Fruit fly (Drosophila melanogaster) S2 (cell line): ENCODE data around the gene CG9171.

Experiments
- CG8478 ChIP-seq: fragments of >200 bp; optimal IDR thresholded peaks from 2 replicates; lab custom pipeline; 2018
- CTCF ChIP-seq, 2 experiments: fragments of >200 bp; optimal IDR thresholded peaks; 2 replicates each; lab custom pipeline; 2018

CG9171 gene

DNA sequence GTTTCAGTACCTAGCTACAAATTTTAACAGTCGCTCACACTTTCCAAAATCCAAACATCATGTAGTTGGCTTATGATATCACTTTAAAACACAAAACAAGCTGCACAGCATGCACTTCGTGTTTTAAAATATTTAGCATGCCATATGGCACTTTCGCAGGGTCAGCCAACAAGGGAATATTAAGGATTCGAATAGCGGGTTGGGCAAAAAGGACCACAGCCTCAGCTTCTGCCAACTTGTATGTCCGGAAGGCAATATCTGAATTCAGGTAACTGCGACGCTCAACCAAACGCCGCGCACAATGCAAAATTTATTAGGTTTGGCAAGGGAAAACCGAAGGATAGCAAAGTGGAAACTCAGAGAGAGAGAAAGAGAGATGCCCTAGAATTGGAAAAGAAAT, 10.8 kb downstream of the CG9171 start:
- TF ChIP-seq CG8478 (lab: Kevin White, UChicago): no peak
- no peak for TF ChIP-seq CTCF (optimal IDR thresholded peaks at IDR 0.05; lab: Kevin White, UChicago)

DNA sequence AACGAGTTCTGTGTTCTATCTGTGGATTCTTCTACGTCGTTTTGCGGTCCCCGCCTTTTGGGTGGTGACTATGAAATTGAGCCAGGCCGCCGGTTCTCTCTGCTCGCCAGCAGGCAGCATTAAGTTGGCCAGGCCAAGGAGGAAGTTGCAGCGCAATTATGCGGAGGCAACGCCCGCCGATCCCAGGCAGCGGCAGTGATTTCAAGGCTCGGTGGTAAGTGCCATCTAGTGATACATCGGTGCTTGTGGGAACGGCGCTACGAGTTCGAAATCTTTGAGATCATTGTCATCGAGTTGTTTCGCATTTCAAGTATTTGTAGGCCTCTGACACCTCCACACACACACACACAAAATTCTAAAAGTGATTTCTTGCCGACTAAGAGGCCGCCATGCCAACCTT, 16.3 kb downstream of the CG9171 start, which contains the start of gene CG31913:
TSS of gene CG31913 (plus strand) at position 301 of the 400 bp plus-strand sequence.
- TF ChIP-seq CG8478 (lab: Kevin White, UChicago) (no peak), CTCF (optimal IDR thresholded peaks at IDR 0.05; lab: Kevin White, UChicago) (no peak)

DNA sequence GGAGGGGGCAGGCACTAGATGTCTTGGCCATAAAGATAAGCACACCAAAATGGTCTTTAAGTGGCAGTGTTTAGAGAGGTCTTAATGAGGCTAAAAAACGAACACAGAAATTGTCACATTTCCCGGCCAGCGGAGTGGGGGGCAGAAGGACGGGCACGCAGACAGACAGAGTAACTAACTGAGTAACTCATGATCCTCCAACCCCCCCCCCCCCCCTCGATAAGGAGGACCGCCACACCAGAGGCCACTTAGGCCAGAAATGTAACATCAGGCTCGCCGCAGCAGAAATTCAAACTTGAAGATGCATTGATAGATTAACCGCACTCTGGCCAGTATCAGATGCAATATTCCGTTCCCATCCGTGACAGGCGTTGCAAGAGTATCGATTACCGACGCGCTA, 17.2 kb downstream of the CG9171 start:
- no peak for TF ChIP-seq CTCF (optimal IDR thresholded peaks at IDR 0.05; lab: Kevin White, UChicago)
- no peak for TF ChIP-seq CG8478 (lab: Kevin White, UChicago)

DNA sequence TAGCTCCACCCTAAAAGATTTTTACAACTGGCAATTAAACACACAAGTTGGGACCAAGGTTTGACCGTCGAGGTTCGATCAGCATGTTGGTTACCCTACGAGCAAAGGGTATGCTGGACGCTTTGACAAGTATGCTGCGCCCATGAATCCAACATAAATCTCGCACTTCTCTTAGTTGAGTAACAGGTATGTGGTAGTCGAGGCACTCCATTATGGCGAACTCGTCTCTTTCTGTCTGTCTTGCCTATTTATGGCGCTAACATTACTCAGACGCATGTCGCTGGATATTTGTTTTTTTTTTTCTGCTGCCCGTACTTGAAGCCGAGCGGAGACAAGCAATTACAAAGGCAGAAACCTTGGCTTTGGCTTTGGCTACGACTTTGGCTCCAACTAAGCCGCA, 18.9 kb downstream of the CG9171 start:
- TF ChIP-seq CG8478 (lab: Kevin White, UChicago): no peak
- TF ChIP-seq CTCF (optimal IDR thresholded peaks at IDR 0.05; lab: Kevin White, UChicago): no peak

DNA sequence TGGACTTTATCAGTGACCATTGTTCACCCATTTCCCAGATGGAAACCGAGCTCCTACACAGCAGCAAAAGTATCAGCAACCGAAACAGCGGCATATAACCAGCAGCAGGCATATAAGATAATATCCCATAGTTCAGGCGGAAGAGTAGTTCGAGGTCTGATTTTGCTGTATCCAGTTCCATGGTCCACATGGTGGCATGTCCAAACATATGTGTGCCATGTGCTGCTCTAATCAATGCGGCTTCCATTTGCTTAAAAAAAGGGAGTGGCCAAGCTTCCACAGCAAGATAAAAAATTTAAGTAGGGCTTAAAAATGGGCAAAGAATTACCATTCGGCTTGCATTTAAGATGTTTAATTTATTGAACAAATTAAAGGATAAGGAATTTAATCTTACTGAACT, 19.4 kb downstream of the CG9171 start:
- TF ChIP-seq CG8478 (lab: Kevin White, UChicago) (no peak), CTCF (optimal IDR thresholded peaks at IDR 0.05; lab: Kevin White, UChicago) (no peak)

- TF ChIP-seq CG8478 (lab: Kevin White, UChicago): no peak
Observed at dm6 chr2L:5778157-5778556, 21.9 kb downstream of the CG9171 start.

DNA sequence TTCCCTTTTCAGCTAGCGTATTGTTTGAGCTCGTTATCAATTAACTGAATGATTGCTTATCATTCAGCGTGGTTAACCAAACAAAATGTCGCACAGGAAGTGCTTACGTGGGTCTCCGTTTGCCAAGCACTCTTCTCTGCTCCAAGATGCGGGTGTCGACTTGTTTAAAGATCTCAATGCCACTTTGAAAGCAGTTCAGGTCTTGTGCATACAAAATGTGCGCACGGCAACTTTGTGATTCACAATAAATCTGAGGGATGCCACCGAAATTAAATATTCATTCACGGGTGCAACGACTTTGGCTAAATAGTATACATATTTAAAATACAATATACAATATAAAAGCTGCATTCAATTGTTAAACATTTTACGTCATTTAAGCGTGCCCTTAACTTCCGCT, 27.8 kb downstream of the CG9171 start:
- TF ChIP-seq CTCF (optimal IDR thresholded peaks at IDR 0.05; lab: Kevin White, UChicago) (no peak), CG8478 (lab: Kevin White, UChicago) (no peak)

DNA sequence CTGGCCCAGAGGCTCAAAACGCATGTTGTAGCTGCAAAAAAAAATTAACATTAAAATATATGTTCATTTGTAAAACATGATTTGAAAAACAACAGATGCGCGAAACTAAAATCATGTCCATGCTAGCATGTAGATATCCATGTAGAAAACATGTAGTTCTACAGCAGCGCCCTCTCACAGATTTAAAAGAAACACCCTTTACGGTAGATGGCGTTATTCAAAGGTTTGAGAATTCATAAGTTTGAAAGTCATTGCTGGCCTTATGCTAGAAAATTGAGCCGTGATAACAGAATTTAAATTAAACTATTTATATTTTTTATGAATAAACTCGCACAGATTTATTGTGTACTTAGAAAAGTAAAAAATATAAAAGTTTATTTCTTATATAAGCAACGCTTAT, 28.9 kb downstream of the CG9171 start:
- no peak for TF ChIP-seq CG8478 (lab: Kevin White, UChicago)
- peak; percentile 94 to 98 for TF ChIP-seq CTCF (optimal IDR thresholded peaks at IDR 0.05; lab: Kevin White, UChicago)

DNA sequence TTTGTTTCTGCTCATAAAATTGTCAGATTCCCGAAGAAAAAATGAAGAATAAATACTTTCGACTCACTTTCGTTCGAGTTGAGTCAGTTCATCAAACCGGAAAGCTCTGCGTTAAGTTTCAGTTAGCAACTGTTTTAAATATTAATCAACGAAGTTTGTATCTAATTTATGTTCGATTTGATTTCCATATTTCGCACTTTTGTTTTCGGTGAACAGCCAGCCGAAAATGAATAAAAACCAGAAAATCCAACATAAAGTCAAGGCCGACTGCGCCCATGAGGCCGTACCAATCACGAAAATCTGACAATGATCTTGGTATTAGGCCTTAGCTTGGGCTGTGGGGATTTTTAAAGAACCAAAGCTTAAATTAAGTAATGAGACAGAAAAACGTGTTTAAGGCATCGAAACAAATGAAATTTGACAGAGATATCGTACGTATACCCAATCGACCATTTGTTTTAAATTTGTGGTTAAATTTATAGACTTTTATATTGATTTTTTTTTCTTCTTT, 33.5 kb downstream of the CG9171 start:
- TF ChIP-seq CTCF (optimal IDR thresholded peaks at IDR 0.05; lab: Kevin White, UChicago): no peak
- TF ChIP-seq CG8478 (lab: Kevin White, UChicago): no peak

dm6 chr2L:5766042-5766441, 34.0 kb downstream of the CG9171 start, which contains the start of gene obst-E:
obst-E (minus strand) TSS chr2L:5766142.
- TF ChIP-seq CTCF (optimal IDR thresholded peaks at IDR 0.05; lab: Kevin White, UChicago) (no peak), CG8478 (lab: Kevin White, UChicago) (no peak)

DNA sequence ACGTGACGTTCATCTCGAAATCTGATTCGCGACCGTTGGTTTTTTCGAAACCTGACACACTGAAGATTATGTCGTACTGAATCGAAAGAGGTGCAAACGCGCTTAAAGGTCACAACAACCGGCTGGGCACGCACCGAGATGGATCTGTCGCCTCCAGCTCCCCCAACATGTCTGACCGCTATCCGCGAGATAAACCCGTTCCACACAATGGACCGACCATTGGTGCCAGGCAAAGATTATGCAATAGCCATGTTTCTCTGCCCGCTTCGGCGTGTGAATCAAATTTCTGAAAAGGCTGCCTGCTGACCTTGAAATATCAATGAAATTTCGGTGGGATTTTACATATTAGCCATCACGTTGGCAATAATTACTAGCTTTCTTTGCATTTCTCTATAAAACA, 34.9 kb downstream of the CG9171 start:
- no peak for TF ChIP-seq CTCF (optimal IDR thresholded peaks at IDR 0.05; lab: Kevin White, UChicago)
- no peak for TF ChIP-seq CG8478 (lab: Kevin White, UChicago)

DNA sequence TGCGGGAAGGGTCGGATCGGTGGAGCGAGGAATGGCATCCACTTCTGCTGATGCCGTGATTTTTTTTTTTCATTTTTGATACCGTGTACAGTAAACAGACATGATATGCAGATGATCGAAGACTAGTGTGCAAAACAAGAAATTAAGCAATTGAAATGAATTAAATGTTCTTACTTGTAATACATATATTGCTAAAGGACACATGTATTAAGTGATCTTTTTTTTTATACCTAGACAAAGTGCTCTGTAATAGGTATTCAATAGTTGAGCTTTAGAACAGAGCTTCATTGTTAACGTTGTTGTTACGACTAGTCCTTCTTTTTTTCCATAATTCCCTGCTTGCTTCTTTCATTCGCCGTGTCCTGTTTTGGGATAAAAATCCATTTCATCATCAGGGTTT, 48.6 kb downstream of the CG9171 start:
- TF ChIP-seq CTCF (optimal IDR thresholded peaks at IDR 0.05; lab: Kevin White, UChicago): no peak
- TF ChIP-seq CG8478 (lab: Kevin White, UChicago): no peak

dm6 chr2L:5748188-5748587, 51.9 kb downstream of the CG9171 start:
- TF ChIP-seq CTCF (optimal IDR thresholded peaks at IDR 0.05; lab: Kevin White, UChicago) (no peak), CG8478 (lab: Kevin White, UChicago) (no peak)

DNA sequence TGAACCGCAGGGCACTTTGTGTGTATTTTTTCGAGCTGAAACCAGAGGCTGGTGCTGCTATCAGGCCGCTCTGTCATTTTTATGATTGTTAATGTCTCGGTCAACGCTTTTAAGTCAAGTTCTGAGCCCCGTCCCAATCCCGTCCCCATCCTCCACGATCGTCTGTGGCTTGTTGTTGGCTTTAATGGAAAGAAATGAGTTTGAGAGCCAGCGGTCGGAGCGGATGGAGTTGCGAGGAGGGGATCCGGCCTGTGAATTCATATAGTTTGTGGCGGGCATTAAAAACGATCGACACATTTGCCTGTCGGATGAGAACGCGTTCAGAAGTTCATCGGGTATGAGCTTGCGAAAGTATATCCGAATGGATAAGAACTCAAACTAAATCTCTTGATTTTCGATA, 54.2 kb downstream of the CG9171 start, which contains the start of gene CG11029:
TSS of gene CG11029 (plus strand) at position 301 of the 400 bp plus-strand sequence.
- no peak for TF ChIP-seq CTCF (optimal IDR thresholded peaks at IDR 0.05; lab: Kevin White, UChicago)
- TF ChIP-seq CG8478 (lab: Kevin White, UChicago): no peak

DNA sequence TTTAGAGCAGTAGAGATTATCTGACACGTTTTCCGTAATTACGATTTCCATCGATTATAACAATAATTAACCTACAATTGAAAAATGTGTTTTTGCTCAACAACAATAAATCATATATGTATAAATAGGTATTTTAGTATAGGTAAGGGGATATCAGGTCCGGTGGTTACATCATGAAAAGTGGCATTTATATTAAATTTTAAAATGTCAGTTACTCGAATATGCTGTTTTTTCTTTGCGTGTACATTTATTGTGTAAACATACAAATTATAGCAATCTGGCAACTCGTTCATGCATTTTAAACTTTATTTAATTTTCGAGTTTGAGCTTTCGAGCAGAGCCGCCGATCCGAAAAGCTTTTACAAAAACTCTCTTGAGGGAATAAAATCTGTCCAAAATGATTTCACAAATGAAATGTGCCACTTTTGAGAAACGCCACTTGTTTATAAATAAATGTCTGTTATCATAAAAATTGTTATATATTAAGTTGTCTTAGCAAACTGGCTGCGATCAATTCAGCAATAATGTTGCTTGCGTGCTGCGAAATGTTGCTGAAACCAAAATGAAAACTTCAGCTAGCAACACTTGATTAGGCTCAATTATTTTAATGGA, 56.4 kb downstream of the CG9171 start:
- TF ChIP-seq CTCF (optimal IDR thresholded peaks at IDR 0.05; lab: Kevin White, UChicago): no peak
- no peak for TF ChIP-seq CG8478 (lab: Kevin White, UChicago)

- TF ChIP-seq CTCF (optimal IDR thresholded peaks at IDR 0.05; lab: Kevin White, UChicago): no peak
- TF ChIP-seq CG8478 (lab: Kevin White, UChicago): no peak
Observed at dm6 chr2L:5742437-5742836, 57.6 kb downstream of the CG9171 start.
